Worm (Caenorhabditis elegans) whole organism, L3 larva: ENCODE data around the gene ugt-64.
A peak's percentile ranks its signal among the peaks of the same experiment; 100 is the strongest.

ENCODE experiments used
- ZK546.5 ChIP-seq: sonication (generic microtip); optimal IDR thresholded peaks from 2 replicates; lab custom pipeline; 2017; ENCODE audit warnings: missing biosample characterization, missing genetic modification characterization
- aly-2 ChIP-seq: fragments of 150-350 bp; optimal IDR thresholded peaks from 2 replicates; lab custom pipeline; 2014; ENCODE audit warnings: missing biosample characterization, missing genetic modification characterization
- ama-1 ChIP-seq: fragments of 150-350 bp; optimal IDR thresholded peaks from 2 replicates; lab custom pipeline; 2018
- ceh-82 ChIP-seq: fragments of 150-350 bp; optimal IDR thresholded peaks from 2 replicates; lab custom pipeline; 2014; ENCODE audit warnings: missing biosample characterization, missing genetic modification characterization
- ceh-9 ChIP-seq: sonication (generic microtip); optimal IDR thresholded peaks from 2 replicates; lab custom pipeline; 2018; ENCODE audit warnings: missing biosample characterization, missing genetic modification characterization
- egl-5 ChIP-seq: fragments of 150-350 bp; optimal IDR thresholded peaks from 2 replicates; lab custom pipeline; 2017; ENCODE audit warnings: missing biosample characterization, missing genetic modification reagents, missing genetic modification characterization, inconsistent platforms
- elt-1 ChIP-seq: fragments of 150-350 bp; optimal IDR thresholded peaks from 2 replicates; lab custom pipeline; 2014; ENCODE audit warnings: missing biosample characterization, missing genetic modification characterization
- elt-2 ChIP-seq: sonication (generic microtip); optimal IDR thresholded peaks from 2 replicates; lab custom pipeline; 2016; ENCODE audit warnings: missing genetic modification reagents, mild to moderate bottlenecking, missing genetic modification characterization, missing compliant biosample characterization
- elt-3 ChIP-seq, 3 experiments: fragments of 150-350 bp in 1 of 3; sonication (generic microtip) in 2 of 3; optimal IDR thresholded peaks; 2 replicates in 2 of 3; 4 replicates in 1 of 3; lab custom pipeline; 2014 to 2017; ENCODE audit warnings: missing biosample characterization in 3 of 3, missing genetic modification characterization in 3 of 3
- eor-1 ChIP-seq, 2 experiments: fragments of 150-350 bp; optimal IDR thresholded peaks; 2 replicates each; lab custom pipeline; 2014 to 2018; ENCODE audit warnings: missing biosample characterization in 2 of 2, missing genetic modification characterization in 2 of 2
- hmg-11 ChIP-seq: sonication (generic microtip); optimal IDR thresholded peaks from 2 replicates; lab custom pipeline; 2016; ENCODE audit warnings: missing genetic modification characterization, missing compliant biosample characterization
- jun-1 ChIP-seq: fragments of 150-350 bp; optimal IDR thresholded peaks from 2 replicates; lab custom pipeline; 2014; ENCODE audit warnings: missing biosample characterization, missing genetic modification reagents, missing genetic modification characterization
- lin-39 ChIP-seq: fragments of 150-350 bp; optimal IDR thresholded peaks from 2 replicates; lab custom pipeline; 2018; ENCODE audit warnings: missing biosample characterization, missing genetic modification reagents, missing genetic modification characterization
- lsy-12 ChIP-seq: sonication (generic microtip); optimal IDR thresholded peaks from 2 replicates; lab custom pipeline; 2016; ENCODE audit warnings: mild to moderate bottlenecking, missing genetic modification characterization, missing compliant biosample characterization
- mdl-1 ChIP-seq: fragments of 150-350 bp; optimal IDR thresholded peaks from 2 replicates; lab custom pipeline; 2014; ENCODE audit warnings: missing biosample characterization, missing genetic modification characterization
- nhr-12 ChIP-seq: fragments of 150-350 bp; optimal IDR thresholded peaks from 2 replicates; lab custom pipeline; 2014; ENCODE audit warnings: missing biosample characterization, missing genetic modification characterization
- nhr-23 ChIP-seq: fragments of 150-350 bp; optimal IDR thresholded peaks from 2 replicates; lab custom pipeline; 2014; ENCODE audit warnings: missing biosample characterization, missing genetic modification reagents, missing genetic modification characterization
- nhr-237 ChIP-seq: fragments of 150-350 bp; optimal IDR thresholded peaks from 2 replicates; lab custom pipeline; 2014; ENCODE audit warnings: missing biosample characterization, missing genetic modification characterization
- nhr-25 ChIP-seq: sonication (generic microtip); optimal IDR thresholded peaks from 2 replicates; lab custom pipeline; 2017; ENCODE audit warnings: missing biosample characterization, missing genetic modification characterization
- nhr-43 ChIP-seq: sonication (generic microtip); optimal IDR thresholded peaks from 2 replicates; lab custom pipeline; 2016; ENCODE audit warnings: mild to moderate bottlenecking, missing genetic modification characterization, missing compliant biosample characterization; ENCODE audit not compliant: poor library complexity, severe bottlenecking
- nhr-67 ChIP-seq: fragments of 150-350 bp; optimal IDR thresholded peaks from 2 replicates; lab custom pipeline; 2014; ENCODE audit warnings: missing biosample characterization, missing genetic modification characterization
- nhr-77 ChIP-seq: fragments of 150-350 bp; optimal IDR thresholded peaks from 2 replicates; lab custom pipeline; 2014; ENCODE audit warnings: missing biosample characterization, missing genetic modification characterization
- pha-4 ChIP-seq: fragments of 150-350 bp; optimal IDR thresholded peaks from 2 replicates; lab custom pipeline; 2014; ENCODE audit warnings: missing biosample characterization, missing genetic modification reagents, missing genetic modification characterization
- pqm-1 ChIP-seq: fragments of 150-350 bp; optimal IDR thresholded peaks from 2 replicates; lab custom pipeline; 2017; ENCODE audit warnings: missing biosample characterization, missing genetic modification characterization, inconsistent platforms
- skn-1 ChIP-seq: fragments of 150-350 bp; optimal IDR thresholded peaks from 2 replicates; lab custom pipeline; 2014; ENCODE audit warnings: missing biosample characterization, missing genetic modification characterization
- snpc-4 ChIP-seq: fragments of 150-350 bp; optimal IDR thresholded peaks from 2 replicates; lab custom pipeline; 2014; ENCODE audit warnings: missing biosample characterization, missing genetic modification characterization
- tbx-2 ChIP-seq: sonication (generic microtip); optimal IDR thresholded peaks from 2 replicates; lab custom pipeline; 2016; ENCODE audit warnings: mild to moderate bottlenecking, missing genetic modification characterization, missing compliant biosample characterization
- unc-39 ChIP-seq: sonication (generic microtip); optimal IDR thresholded peaks from 4 replicates; lab custom pipeline; 2017; ENCODE audit warnings: missing biosample characterization, missing genetic modification characterization
- unc-62 ChIP-seq: fragments of 150-350 bp; sonication (generic microtip); optimal IDR thresholded peaks from 4 replicates; lab custom pipeline; 2014; ENCODE audit warnings: missing biosample characterization, missing genetic modification reagents, missing genetic modification characterization
- ztf-4 ChIP-seq: fragments of 150-350 bp; optimal IDR thresholded peaks from 2 replicates; lab custom pipeline; 2014; ENCODE audit warnings: missing biosample characterization, missing genetic modification characterization

ugt-64 gene

DNA sequence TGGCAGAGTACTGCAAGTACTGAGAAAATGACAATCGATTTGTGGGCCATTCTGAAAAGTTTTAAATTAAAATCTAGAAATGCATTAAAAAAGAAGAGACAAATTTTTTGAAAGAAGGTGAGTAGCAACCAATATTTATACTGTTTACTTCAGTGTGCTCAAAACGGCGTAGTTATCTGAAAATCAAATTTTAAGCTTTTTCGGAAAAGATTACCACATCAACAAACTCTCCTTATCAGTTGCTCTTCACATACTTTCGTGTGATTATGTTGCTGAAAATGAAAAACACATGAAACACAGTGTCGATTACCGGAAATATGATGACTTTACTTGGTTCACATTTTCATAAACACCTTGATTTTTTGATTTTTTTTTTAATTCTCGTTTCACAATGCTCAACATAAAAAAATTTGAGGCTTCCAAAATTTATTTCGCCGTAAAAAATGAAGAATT is 23.6 kb downstream of the ugt-64 start, which contains the start of gene lys-7:
TSS of gene lys-7 (minus strand) at position 51 of the 453 bp plus-strand sequence.
- TF ChIP-seq jun-1 (peak; percentile 23), nhr-67 (tag; lab: Kevin White, UChicago) (no peak), ceh-9 (tag; lab: Kevin White, UChicago) (no peak), elt-2 (tag; lab: Kevin White, UChicago) (peak; percentile 67), pqm-1 (tag; lab: Kevin White, UChicago) (peak; percentile 2)

DNA sequence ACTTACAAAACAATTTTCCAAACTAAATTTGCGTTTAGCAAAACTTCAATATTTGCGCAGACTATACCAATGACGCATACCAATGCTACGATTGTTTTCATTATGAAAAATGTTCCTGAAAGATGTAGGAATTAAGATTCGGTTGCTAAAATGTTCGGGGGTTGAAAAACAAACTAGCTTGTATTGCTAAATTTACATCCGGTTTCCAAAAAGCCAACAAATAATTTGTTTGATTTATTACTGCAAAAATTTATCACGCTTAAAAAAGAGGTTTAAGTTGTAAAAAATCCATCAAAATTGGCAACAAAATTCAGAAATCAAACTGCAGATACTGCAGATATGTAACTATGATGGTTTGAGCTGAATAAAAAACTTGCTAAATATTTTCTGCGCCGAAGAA is 25.8 kb downstream of the ugt-64 start, which contains the start of gene srbc-30:
TSS of gene srbc-30 (minus strand) at position 101 of the 400 bp plus-strand sequence.
- TF ChIP-seq eor-1 (tag; optimal IDR thresholded peaks at IDR 0.05; lab: Kevin White, UChicago) (no peak), jun-1 (no peak), pha-4 (tag; lab: Kevin White, UChicago) (no peak), elt-2 (tag; lab: Kevin White, UChicago) (no peak), elt-1 (tag; lab: Kevin White, UChicago) (no peak), hmg-11 (no peak), nhr-12 (tag; lab: Kevin White, UChicago) (no peak), ama-1 (lab: Kevin White, UChicago) (no peak), ztf-4 (no peak), lin-39 (tag; lab: Kevin White, UChicago) (no peak), nhr-237 (tag; lab: Kevin White, UChicago) (no peak), ZK546.5 (tag; lab: Kevin White, UChicago) (no peak), lsy-12 (tag; lab: Kevin White, UChicago) (no peak), nhr-67 (tag; lab: Kevin White, UChicago) (no peak)

DNA sequence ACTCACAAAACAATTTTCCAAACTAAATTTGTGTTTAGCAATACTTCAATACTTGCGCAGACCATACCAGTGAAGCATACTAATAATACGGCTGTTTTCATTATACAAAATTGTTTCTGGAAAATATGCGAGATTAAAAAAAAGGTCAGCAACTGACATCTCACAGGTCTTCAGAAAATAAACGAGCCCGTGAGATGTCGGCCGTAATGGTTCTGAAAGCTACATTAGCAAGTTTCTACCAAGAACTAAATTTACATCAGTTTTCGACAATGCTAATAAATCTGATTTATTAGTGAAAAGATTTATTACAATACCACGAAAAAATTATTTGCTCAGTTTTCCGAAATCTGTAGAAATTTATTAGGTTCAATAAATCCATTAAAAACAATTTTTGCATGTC is 28.7 kb downstream of the ugt-64 start, which contains the start of gene srbc-31:
TSS of gene srbc-31 (minus strand) at position 101 of the 400 bp plus-strand sequence.
- TF ChIP-seq nhr-25 (tag; lab: Kevin White, UChicago) = no peak

DNA sequence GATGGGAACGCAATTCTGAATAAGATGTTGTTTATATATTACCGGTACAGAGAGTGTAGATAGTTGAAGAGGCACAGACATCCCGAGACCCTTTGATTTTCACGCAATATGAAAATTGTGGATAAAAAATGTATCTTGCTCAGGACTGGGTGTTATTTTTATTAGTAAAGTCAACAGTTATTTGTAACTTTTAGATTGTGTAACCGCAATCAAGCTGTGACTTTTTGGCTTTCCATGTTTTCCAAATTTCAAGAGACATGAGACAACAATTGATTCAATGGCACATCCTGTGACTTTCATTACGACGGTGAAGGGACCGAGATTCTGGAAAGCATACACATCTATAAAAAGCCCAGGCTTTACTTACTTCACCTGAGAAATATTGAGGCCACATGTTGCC is 29.9 kb downstream of the ugt-64 start:
- TF ChIP-seq pqm-1 (tag; lab: Kevin White, UChicago) = no peak
- TF ChIP-seq nhr-237 (tag; lab: Kevin White, UChicago) = no peak
- no peak for TF ChIP-seq snpc-4
- no peak for TF ChIP-seq nhr-43 (tag; lab: Kevin White, UChicago)

DNA sequence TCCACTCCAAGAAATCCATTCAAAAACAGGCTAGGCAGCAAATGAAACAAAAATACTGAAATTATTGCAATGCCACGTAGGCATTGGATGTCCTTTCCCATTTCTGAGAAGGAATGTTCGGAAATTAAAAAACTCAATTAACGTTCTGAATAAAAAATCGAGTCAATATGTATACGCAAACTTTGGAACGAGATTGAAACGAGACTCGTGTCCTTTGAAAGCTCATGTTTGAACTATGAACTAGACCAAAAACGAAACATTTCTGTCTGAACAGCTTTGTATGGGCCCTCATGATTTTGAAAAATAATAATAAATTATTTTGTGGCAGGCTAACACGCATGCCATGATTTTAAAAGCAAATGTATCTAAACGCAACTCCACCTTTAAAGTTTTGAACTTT is 31.1 kb downstream of the ugt-64 start, which contains the start of gene oac-2:
TSS of gene oac-2 (minus strand) at position 101 of the 400 bp plus-strand sequence.
- no peak for TF ChIP-seq unc-62 (GFP tag; lab: Kevin White, UChicago)
- TF ChIP-seq nhr-237 (tag; lab: Kevin White, UChicago) = no peak
- TF ChIP-seq ceh-82 (tag; lab: Kevin White, UChicago) = no peak
- no peak for TF ChIP-seq elt-3 (tag; optimal IDR thresholded peaks at IDR 0.05; lab: Kevin White, UChicago)
- TF ChIP-seq aly-2 (tag; lab: Kevin White, UChicago) = no peak
- no peak for TF ChIP-seq nhr-43 (tag; lab: Kevin White, UChicago)
- no peak for TF ChIP-seq nhr-23 (tag; lab: Kevin White, UChicago)
- TF ChIP-seq unc-39 (tag; lab: Kevin White, UChicago) = no peak
- no peak for TF ChIP-seq nhr-25 (tag; lab: Kevin White, UChicago)
- no peak for TF ChIP-seq snpc-4

DNA sequence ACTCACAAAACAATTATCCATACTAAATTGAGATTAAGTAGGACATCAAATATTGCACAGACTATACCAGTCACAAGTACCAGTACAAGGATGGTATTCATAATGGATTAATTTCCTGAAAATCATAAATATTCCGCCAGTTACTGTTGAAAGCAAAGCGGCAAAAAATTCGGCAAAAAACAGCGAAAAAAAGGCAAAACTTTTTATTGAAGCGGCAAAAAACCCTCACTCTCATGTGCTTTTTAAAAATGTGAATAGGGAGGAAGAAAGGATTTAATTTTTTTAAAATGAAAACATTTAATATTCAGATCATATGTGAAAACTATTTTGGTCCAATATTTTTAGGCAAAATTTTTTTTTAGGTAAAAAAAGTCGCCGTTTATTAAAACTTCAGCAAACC is 35.4 kb downstream of the ugt-64 start, which contains the start of gene srbc-29:
TSS of gene srbc-29 (minus strand) at position 101 of the 400 bp plus-strand sequence.
- TF ChIP-seq skn-1 (tag; lab: Kevin White, UChicago) (no peak), unc-39 (tag; lab: Kevin White, UChicago) (no peak), nhr-77 (tag; lab: Kevin White, UChicago) (no peak), tbx-2 (tag; lab: Kevin White, UChicago) (no peak), snpc-4 (no peak), unc-62 (GFP tag; lab: Kevin White, UChicago) (no peak), elt-3 (tag; optimal IDR thresholded peaks at IDR 0.05; lab: Kevin White, UChicago) (no peak), egl-5 (tag; lab: Kevin White, UChicago) (no peak), mdl-1 (tag; lab: Kevin White, UChicago) (no peak), nhr-23 (tag; lab: Kevin White, UChicago) (no peak), lsy-12 (tag; lab: Kevin White, UChicago) (no peak)
